Fruit fly (Drosophila melanogaster) whole organism, wandering third instar larva: ENCODE results near the gene CG15170.

Source experiments
- Abd-B ChIP-seq: fragments of >200 bp; optimal IDR thresholded peaks from 2 replicates; lab custom pipeline; 2017; ENCODE audit warnings: missing biosample characterization, missing genetic modification characterization
- CG32264 ChIP-seq: fragments of 200-800 bp; sonication (Bioruptor generic); optimal IDR thresholded peaks from 2 replicates; lab custom pipeline; 2016; ENCODE audit warnings: missing biosample characterization, missing genetic modification characterization
- CG9705 ChIP-seq: fragments of 200-800 bp; sonication (Bioruptor generic); optimal IDR thresholded peaks from 2 replicates; lab custom pipeline; 2018; ENCODE audit warnings: missing biosample characterization, mild to moderate bottlenecking, missing genetic modification characterization
- CrebA ChIP-seq: fragments of 200-800 bp; sonication (Bioruptor generic); optimal IDR thresholded peaks from 2 replicates; lab custom pipeline; 2016; ENCODE audit warnings: missing biosample characterization, mild to moderate bottlenecking, missing genetic modification characterization, borderline replicate concordance
- Dfd ChIP-seq: fragments of >200 bp; optimal IDR thresholded peaks from 2 replicates; lab custom pipeline; 2017; ENCODE audit warnings: missing biosample characterization, missing genetic modification characterization
- Dif ChIP-seq: fragments of 200-275, 200-300 bp; sonication (Bioruptor generic); optimal IDR thresholded peaks from 2 replicates; lab custom pipeline; 2018; ENCODE audit warnings: missing biosample characterization, missing genetic modification characterization; ENCODE audit not compliant: partially characterized antibody
- GATAd ChIP-seq: sonication (Bioruptor generic); optimal IDR thresholded peaks from 2 replicates; lab custom pipeline; 2016; ENCODE audit warnings: missing biosample characterization, missing genetic modification characterization
- HLH106 ChIP-seq: fragments of 200-800 bp; optimal IDR thresholded peaks from 3 replicates; lab custom pipeline; 2019; ENCODE audit warnings: missing biosample characterization, mild to moderate bottlenecking, missing genetic modification characterization, moderate library complexity
- Hnf4 ChIP-seq: fragments of 200-800 bp; sonication (Bioruptor generic); optimal IDR thresholded peaks from 2 replicates; lab custom pipeline; 2016; ENCODE audit warnings: missing biosample characterization, mild to moderate bottlenecking, missing genetic modification characterization
- Hr78 ChIP-seq: fragments of >200 bp; optimal IDR thresholded peaks from 2 replicates; lab custom pipeline; 2017; ENCODE audit warnings: missing biosample characterization, missing genetic modification characterization
- Hr83 ChIP-seq: fragments of 200-300 bp; sonication (Bioruptor generic); optimal IDR thresholded peaks from 2 replicates; lab custom pipeline; 2016; ENCODE audit warnings: missing biosample characterization, mild to moderate bottlenecking, missing genetic modification characterization, moderate library complexity; ENCODE audit not compliant: poor library complexity, severe bottlenecking
- Jra ChIP-seq: sonication (Bioruptor generic); optimal IDR thresholded peaks from 2 replicates; lab custom pipeline; 2016; ENCODE audit warnings: missing biosample characterization, missing genetic modification characterization
- Mio ChIP-seq: sonication (Bioruptor generic); optimal IDR thresholded peaks from 2 replicates; lab custom pipeline; 2016; ENCODE audit warnings: missing biosample characterization, missing genetic modification characterization
- Myc ChIP-seq: fragments of >200 bp; optimal IDR thresholded peaks from 2 replicates; lab custom pipeline; 2017
- N ChIP-seq: fragments of >200 bp; optimal IDR thresholded peaks from 2 replicates; lab custom pipeline; 2018; ENCODE audit warnings: missing biosample characterization, missing external identifiers, missing genetic modification characterization
- OdsH ChIP-seq: fragments of 200-800 bp; sonication (Bioruptor generic); optimal IDR thresholded peaks from 2 replicates; lab custom pipeline; 2016; ENCODE audit warnings: missing biosample characterization, mild to moderate bottlenecking, missing genetic modification characterization
- Rel ChIP-seq, 2 experiments: fragments of 200-800 bp; sonication (Bioruptor generic) in 1 of 2; optimal IDR thresholded peaks; 2 replicates in 1 of 2; 3 replicates in 1 of 2; lab custom pipeline; 2016 to 2019; ENCODE audit warnings: mild to moderate bottlenecking in 2 of 2, missing biosample characterization in 2 of 2, missing genetic modification characterization in 2 of 2, moderate library complexity in 1 of 2
- Sp1 ChIP-seq: fragments of 200-800 bp; sonication (Bioruptor generic); optimal IDR thresholded peaks from 3 replicates; lab custom pipeline; 2019; ENCODE audit warnings: missing biosample characterization, mild to moderate bottlenecking, missing genetic modification characterization, moderate library complexity
- Vsx2 ChIP-seq: fragments of 200-300, 225-300 bp; sonication (Bioruptor generic); optimal IDR thresholded peaks from 2 replicates; lab custom pipeline; 2018; ENCODE audit warnings: missing biosample characterization, missing genetic modification characterization; ENCODE audit not compliant: partially characterized antibody
- br ChIP-seq: fragments of 200-800 bp; sonication (Bioruptor generic); optimal IDR thresholded peaks from 2 replicates; lab custom pipeline; 2016; ENCODE audit warnings: missing biosample characterization, missing genetic modification characterization
- brk ChIP-seq: fragments of 200-800 bp; sonication (Bioruptor generic); optimal IDR thresholded peaks from 2 replicates; lab custom pipeline; 2016; ENCODE audit warnings: missing biosample characterization, mild to moderate bottlenecking, missing genetic modification characterization
- dl ChIP-seq, 2 experiments: fragments of 175-275, 200-275 bp in 1 of 2; fragments of 200-275 bp in 1 of 2; sonication (Bioruptor generic); optimal IDR thresholded peaks; lab custom pipeline; 2018; ENCODE audit warnings: mild to moderate bottlenecking in 2 of 2, missing biosample characterization in 2 of 2, missing genetic modification characterization in 2 of 2, moderate library complexity in 2 of 2; ENCODE audit not compliant: partially characterized antibody in 2 of 2, insufficient read depth in 1 of 2
- dmrt93B ChIP-seq: fragments of 200-800 bp; sonication (Bioruptor generic); optimal IDR thresholded peaks from 2 replicates; lab custom pipeline; 2018; ENCODE audit warnings: missing biosample characterization, mild to moderate bottlenecking, missing genetic modification characterization
- ey ChIP-seq: fragments of 200-800 bp; sonication (Bioruptor generic); optimal IDR thresholded peaks from 2 replicates; lab custom pipeline; 2016; ENCODE audit warnings: missing biosample characterization, missing genetic modification characterization
- foxo ChIP-seq, 2 experiments: fragments of 200-800 bp; sonication (Bioruptor generic); optimal IDR thresholded peaks; 2 replicates in 1 of 2; 3 replicates in 1 of 2; lab custom pipeline; 2016 to 2017; ENCODE audit warnings: missing biosample characterization in 2 of 2, missing genetic modification characterization in 2 of 2
- fru ChIP-seq: fragments of 200-800 bp; sonication (Bioruptor generic); optimal IDR thresholded peaks from 3 replicates; lab custom pipeline; 2016; ENCODE audit warnings: missing biosample characterization, mild to moderate bottlenecking, missing genetic modification characterization
- h ChIP-seq: fragments of 200-800 bp; sonication (Bioruptor generic); optimal IDR thresholded peaks from 3 replicates; lab custom pipeline; 2016; ENCODE audit warnings: missing biosample characterization, mild to moderate bottlenecking, missing genetic modification characterization
- jim ChIP-seq: fragments of 175-275, 200-325 bp; sonication (Bioruptor generic); optimal IDR thresholded peaks from 2 replicates; lab custom pipeline; 2016; ENCODE audit warnings: missing biosample characterization, mild to moderate bottlenecking, missing genetic modification characterization
- pan ChIP-seq: fragments of >200 bp; optimal IDR thresholded peaks from 2 replicates; lab custom pipeline; 2017
- psq ChIP-seq: fragments of 200-800 bp; sonication (Bioruptor generic); optimal IDR thresholded peaks from 3 replicates; lab custom pipeline; 2017; ENCODE audit warnings: missing biosample characterization, mild to moderate bottlenecking, missing genetic modification characterization, moderate library complexity
- rgr ChIP-seq: fragments of 200-800 bp; sonication (Bioruptor generic); optimal IDR thresholded peaks from 3 replicates; lab custom pipeline; 2016; ENCODE audit warnings: missing biosample characterization, mild to moderate bottlenecking, missing genetic modification characterization
- sage ChIP-seq: fragments of 200-800 bp; sonication (Bioruptor generic); optimal IDR thresholded peaks from 2 replicates; lab custom pipeline; 2016; ENCODE audit warnings: missing biosample characterization, mild to moderate bottlenecking, missing genetic modification characterization
- tai ChIP-seq: sonication (Bioruptor generic); optimal IDR thresholded peaks from 2 replicates; lab custom pipeline; 2016; ENCODE audit warnings: missing biosample characterization, missing genetic modification characterization
- usp ChIP-seq: fragments of >200 bp; optimal IDR thresholded peaks from 2 replicates; lab custom pipeline; 2017; ENCODE audit warnings: missing biosample characterization, missing genetic modification characterization
- woc ChIP-seq: sonication (Bioruptor generic); optimal IDR thresholded peaks from 2 replicates; lab custom pipeline; 2016; ENCODE audit warnings: missing biosample characterization, mild to moderate bottlenecking, missing genetic modification characterization

Gene CG15170

DNA sequence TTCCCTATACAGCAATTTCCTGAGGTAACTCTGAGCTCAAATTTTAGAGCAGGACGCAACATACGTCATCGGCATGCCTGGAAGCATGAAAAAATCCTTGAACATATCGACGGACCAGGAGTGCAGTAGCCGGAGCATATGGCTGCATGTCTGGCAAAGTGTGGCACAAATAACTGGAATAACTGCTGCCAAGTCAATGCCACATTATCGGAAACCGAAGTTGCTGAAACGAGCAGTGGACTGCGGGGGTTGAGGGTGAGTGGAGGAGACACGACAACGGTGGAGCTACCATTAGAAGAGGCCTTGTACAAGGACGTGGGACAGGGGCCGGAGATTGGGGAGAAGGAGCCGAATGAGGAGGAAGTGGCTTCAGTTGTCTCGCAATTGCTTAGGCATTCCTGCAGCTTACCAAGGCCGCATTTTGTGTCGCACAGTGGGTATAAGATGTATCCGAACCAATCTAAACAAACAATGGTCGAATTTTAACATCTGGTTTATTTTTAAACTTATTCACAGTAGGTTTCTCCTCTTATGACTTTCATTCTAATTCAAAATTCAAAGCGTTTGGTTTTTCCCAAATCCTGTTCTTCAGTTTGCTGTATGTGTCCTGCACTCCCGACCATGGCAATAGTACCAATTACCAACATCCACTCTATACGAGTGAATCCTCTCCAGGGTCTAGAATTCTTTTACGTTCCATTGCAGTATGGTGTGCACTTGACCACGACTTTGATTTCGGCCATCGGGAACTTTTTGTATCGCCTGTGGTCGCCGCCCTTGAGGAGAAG lies 44.1 kb downstream of the CG15170 start, which contains the start of gene CG46304:
Gene CG46304, plus strand, starts transcription at position 541 of the 788 bp plus-strand sequence.
- TF ChIP-seq rgr (GFP tag; lab: Kevin White, UChicago) (no peak), Vsx2 (GFP tag; lab: Kevin White, UChicago) (no peak), woc (peak; percentile 40), psq (peak; percentile 42), Jra (GFP tag; lab: Kevin White, UChicago) (no peak), CG9705 (no peak), foxo (GFP tag; optimal IDR thresholded peaks at IDR 0.05; lab: Kevin White, UChicago) (no peak), usp (GFP tag; lab: Kevin White, UChicago) (no peak), Hr83 (no peak), Rel (GFP tag; optimal IDR thresholded peaks at IDR 0.05; lab: Kevin White, UChicago) (no peak), Rel (tag; optimal IDR thresholded peaks at IDR 0.05; lab: Kevin White, UChicago) (no peak), h (GFP tag; lab: Kevin White, UChicago) (peak; percentile 16), ey (GFP tag; lab: Kevin White, UChicago) (peak; percentile 24), tai (no peak), Dif (peak; percentile 16), Myc (lab: Kevin White, UChicago) (no peak), dl (GFP tag; optimal IDR thresholded peaks at IDR 0.05; lab: Kevin White, UChicago; ENCODE audit: insufficient read depth in 1 of 2, partially characterized antibody in 2 of 2) (peak in 1 of 2 experiments; percentile 50), fru (GFP tag; lab: Kevin White, UChicago) (no peak), Sp1 (peak; percentile 30), Hnf4 (GFP tag; lab: Kevin White, UChicago) (no peak), Abd-B (no peak), dmrt93B (GFP tag; lab: Kevin White, UChicago) (peak; percentile 30), HLH106 (peak; percentile 52)
- TF ChIP-seq, all 38 proteins: peak for 9

DNA sequence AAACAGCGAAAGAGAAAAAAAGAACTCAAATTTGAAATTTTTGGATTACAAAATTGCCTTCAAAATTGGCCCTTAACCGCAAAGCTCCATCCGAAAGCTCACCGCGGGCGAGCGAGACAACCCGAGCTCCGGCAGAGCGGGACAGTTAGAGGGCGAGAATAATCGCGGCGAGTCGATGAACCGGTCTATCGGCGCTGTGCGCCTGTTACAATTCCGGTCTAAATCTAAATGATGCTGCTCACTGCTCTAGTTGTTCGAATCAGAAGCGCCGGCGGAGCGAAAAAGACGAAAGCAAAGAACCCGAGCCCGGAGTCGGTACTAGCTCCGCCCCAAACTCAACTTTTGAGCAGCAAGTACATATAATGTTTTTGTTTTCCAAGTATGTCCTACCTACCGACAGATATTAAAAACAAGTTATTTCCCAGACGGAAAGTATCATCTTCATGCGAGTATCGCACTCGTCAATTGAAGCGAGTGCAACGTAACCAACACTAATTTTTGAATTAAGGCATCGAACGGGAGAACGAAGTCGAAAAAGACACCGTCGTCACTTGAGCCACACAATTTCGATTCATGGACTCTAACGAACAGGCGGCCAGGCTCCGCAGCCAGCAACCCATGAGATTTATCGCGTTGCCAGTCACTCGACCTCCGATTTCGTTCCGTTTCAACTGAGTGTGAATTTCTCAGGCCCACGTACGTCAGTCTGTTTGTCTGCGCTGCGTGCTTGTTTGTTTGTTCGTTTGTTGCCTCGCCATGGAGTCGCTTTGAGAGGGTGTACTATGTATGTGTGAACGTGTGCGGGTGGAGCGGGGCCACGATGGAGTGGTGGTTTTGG lies 45.6 kb downstream of the CG15170 start:
- TF ChIP-seq Jra (GFP tag; lab: Kevin White, UChicago) (no peak), N (GFP tag; lab: Kevin White, UChicago) (no peak), dmrt93B (GFP tag; lab: Kevin White, UChicago) (no peak), Dif (peak; percentile 87), ey (GFP tag; lab: Kevin White, UChicago) (peak; percentile 11), OdsH (GFP tag; lab: Kevin White, UChicago) (no peak), Mio (no peak), tai (no peak), fru (GFP tag; lab: Kevin White, UChicago) (peak; percentile 18), sage (GFP tag; lab: Kevin White, UChicago) (no peak), GATAd (GFP tag; lab: Kevin White, UChicago) (no peak), br (peak; percentile 62), CG32264 (GFP tag; lab: Kevin White, UChicago) (no peak), dl (GFP tag; optimal IDR thresholded peaks at IDR 0.05; lab: Kevin White, UChicago; ENCODE audit: insufficient read depth in 1 of 2, partially characterized antibody in 2 of 2) (peak; percentile 70 to 83), Rel (GFP tag; optimal IDR thresholded peaks at IDR 0.05; lab: Kevin White, UChicago) (peak; percentile 45), Rel (tag; optimal IDR thresholded peaks at IDR 0.05; lab: Kevin White, UChicago) (peak; percentile 71), h (GFP tag; lab: Kevin White, UChicago) (peak; percentile 4), woc (peak; percentile 46), Myc (lab: Kevin White, UChicago) (no peak), psq (peak; percentile 48), pan (lab: Kevin White, UChicago) (no peak), brk (peak; percentile 59), HLH106 (no peak), jim (no peak), rgr (GFP tag; lab: Kevin White, UChicago) (no peak), CrebA (GFP tag; lab: Kevin White, UChicago) (peak; percentile 90), CG9705 (no peak), Abd-B (no peak), Hnf4 (GFP tag; lab: Kevin White, UChicago) (peak; percentile 50), Vsx2 (GFP tag; lab: Kevin White, UChicago) (peak; percentile 86), Dfd (no peak), Hr78 (GFP tag; lab: Kevin White, UChicago) (no peak), Sp1 (peak; percentile 33)
